Fruit fly (Drosophila melanogaster) whole organism, embryonic: Measurements from ENCODE around the gene Pop5.
A peak's percentile ranks its signal among the peaks of the same experiment; 100 is the strongest.

Source experiments
- Aef1 ChIP-seq: fragments of 200-800 bp; sonication (Bioruptor generic); IDR thresholded peaks from 3 replicates; pipeline ENCODE4 v1.3.6; 2022; ENCODE audit warnings: missing biosample characterization, missing genetic modification characterization
- BEAF-32 ChIP-seq: fragments of 200-800 bp; sonication (Bioruptor generic); optimal IDR thresholded peaks from 3 replicates; lab custom pipeline; 2017; ENCODE audit warnings: missing biosample characterization, missing genetic modification characterization, mild to moderate bottlenecking, moderate library complexity, missing genetic modification reagents
- Bdp1 ChIP-seq: fragments of 200-800 bp; sonication (Bioruptor generic); optimal IDR thresholded peaks from 3 replicates; lab custom pipeline; 2016; ENCODE audit warnings: missing biosample characterization, missing genetic modification characterization
- CG1024 ChIP-seq: fragments of 200-800 bp; sonication (Bioruptor generic); IDR thresholded peaks from 2 replicates; pipeline ENCODE4 v1.3.6; 2022; ENCODE audit warnings: missing biosample characterization, missing genetic modification characterization
- CG10321 ChIP-seq: fragments of 200-800 bp; sonication (Bioruptor generic); IDR thresholded peaks from 2 replicates; pipeline ENCODE4 v1.3.6; 2022; ENCODE audit warnings: missing biosample characterization, missing genetic modification characterization
- CG10565 ChIP-seq: fragments of 200-800 bp; sonication (Bioruptor generic); optimal IDR thresholded peaks from 3 replicates; lab custom pipeline; 2016; ENCODE audit warnings: missing biosample characterization, mild to moderate bottlenecking, missing genetic modification characterization
- CG10654 ChIP-seq: fragments of 200-800 bp; sonication (Bioruptor generic); optimal IDR thresholded peaks from 2 replicates; lab custom pipeline; 2016; ENCODE audit warnings: missing biosample characterization, missing genetic modification characterization
- CG10959 ChIP-seq: fragments of 200-800 bp; sonication (Bioruptor generic); IDR thresholded peaks from 2 replicates; pipeline ENCODE4 v1.3.6; 2022; ENCODE audit warnings: missing biosample characterization, missing genetic modification characterization
- CG11398 ChIP-seq: fragments of 200-800 bp; sonication (Bioruptor generic); optimal IDR thresholded peaks from 2 replicates; lab custom pipeline; 2016; ENCODE audit warnings: missing biosample characterization, missing genetic modification characterization
- CG12236 ChIP-seq: fragments of 200-800 bp; sonication (Bioruptor generic); optimal IDR thresholded peaks from 2 replicates; lab custom pipeline; 2016; ENCODE audit warnings: missing biosample characterization, missing genetic modification characterization
- CG12299 ChIP-seq: fragments of 200-800 bp; sonication (Bioruptor generic); optimal IDR thresholded peaks from 2 replicates; lab custom pipeline; 2018; ENCODE audit warnings: missing biosample characterization, mild to moderate bottlenecking, missing genetic modification characterization
- CG13424 ChIP-seq: fragments of 200-800 bp; sonication (Bioruptor generic); optimal IDR thresholded peaks from 2 replicates; lab custom pipeline; 2019; ENCODE audit warnings: missing biosample characterization, mild to moderate bottlenecking, missing genetic modification characterization, moderate library complexity
- CG14441 ChIP-seq: fragments of 200-800 bp; sonication (Bioruptor generic); IDR thresholded peaks from 2 replicates; pipeline ENCODE4 v1.3.6; 2022; ENCODE audit warnings: missing biosample characterization, missing genetic modification characterization
- CG15073 ChIP-seq: fragments of 200-800 bp; sonication (Bioruptor generic); optimal IDR thresholded peaks from 2 replicates; lab custom pipeline; 2016; ENCODE audit warnings: missing biosample characterization, missing genetic modification characterization
- CG15601 ChIP-seq: fragments of 200-800 bp; sonication (Bioruptor generic); optimal IDR thresholded peaks from 3 replicates; lab custom pipeline; 2019; ENCODE audit warnings: missing biosample characterization, mild to moderate bottlenecking, missing genetic modification characterization, moderate library complexity
- CG16779 ChIP-seq: fragments of 200-800 bp; sonication (Bioruptor generic); IDR thresholded peaks from 2 replicates; pipeline ENCODE4 v1.3.6; 2022; ENCODE audit warnings: missing biosample characterization, missing genetic modification characterization
- CG16863 ChIP-seq: fragments of 200-800 bp; sonication (Bioruptor generic); optimal IDR thresholded peaks from 3 replicates; lab custom pipeline; 2016; ENCODE audit warnings: missing biosample characterization, missing genetic modification characterization
- CG17612 ChIP-seq: fragments of 200-800 bp; sonication (Bioruptor generic); IDR thresholded peaks from 2 replicates; pipeline ENCODE4 v1.3.6; 2022; ENCODE audit warnings: missing biosample characterization, missing genetic modification characterization
- CG2199 ChIP-seq: fragments of 200-800 bp; sonication (Bioruptor generic); IDR thresholded peaks from 3 replicates; pipeline ENCODE4 v1.3.6; 2022; ENCODE audit warnings: missing biosample characterization, missing genetic modification characterization
- CG32767 ChIP-seq: fragments of 200-800 bp; sonication (Bioruptor generic); IDR thresholded peaks from 2 replicates; pipeline ENCODE4 v1.3.6; 2022; ENCODE audit warnings: missing biosample characterization, missing genetic modification characterization
- CG34224 ChIP-seq: fragments of 200-800 bp; sonication (Bioruptor generic); IDR thresholded peaks from 3 replicates; pipeline ENCODE4 v1.3.6; 2022; ENCODE audit warnings: missing biosample characterization, missing genetic modification characterization; ENCODE audit not compliant: partially characterized antibody
- CG4328 ChIP-seq: fragments of 200-800 bp; sonication (Bioruptor generic); optimal IDR thresholded peaks from 3 replicates; lab custom pipeline; 2017; ENCODE audit warnings: missing biosample characterization, missing genetic modification reagents, missing genetic modification characterization
- CG4707 ChIP-seq: fragments of 200-800 bp; sonication (Bioruptor generic); optimal IDR thresholded peaks from 2 replicates; lab custom pipeline; 2018; ENCODE audit warnings: missing biosample characterization, mild to moderate bottlenecking, missing genetic modification characterization, moderate library complexity
- CG7372 ChIP-seq: fragments of 200-800 bp; sonication (Bioruptor generic); IDR thresholded peaks from 2 replicates; pipeline ENCODE4 v1.3.6; 2022; ENCODE audit warnings: missing biosample characterization, missing genetic modification characterization
- CG7786 ChIP-seq: fragments of 200-800 bp; sonication (Bioruptor generic); optimal IDR thresholded peaks from 2 replicates; lab custom pipeline; 2016; ENCODE audit warnings: missing biosample characterization, missing genetic modification characterization
- CG8924 ChIP-seq: fragments of 200-800 bp; optimal IDR thresholded peaks from 3 replicates; lab custom pipeline; 2019; ENCODE audit warnings: missing biosample characterization, mild to moderate bottlenecking, missing genetic modification characterization, moderate library complexity
- CG9215 ChIP-seq: fragments of 200-800 bp; sonication (Bioruptor generic); IDR thresholded peaks from 2 replicates; pipeline ENCODE4 v1.3.6; 2022; ENCODE audit warnings: missing biosample characterization, missing genetic modification characterization
- CTCF ChIP-seq: fragments of 200-800 bp; sonication (Bioruptor generic); optimal IDR thresholded peaks from 2 replicates; lab custom pipeline; 2017; ENCODE audit warnings: missing biosample characterization, mild to moderate bottlenecking, missing genetic modification characterization, moderate library complexity
- CoRest ChIP-seq: fragments of 200-800 bp; sonication (Bioruptor generic); optimal IDR thresholded peaks from 3 replicates; lab custom pipeline; 2018; ENCODE audit warnings: missing biosample characterization, mild to moderate bottlenecking, missing genetic modification characterization, moderate library complexity
- Dek ChIP-seq: fragments of 200-800 bp; sonication (Bioruptor generic); optimal IDR thresholded peaks from 3 replicates; lab custom pipeline; 2019; ENCODE audit warnings: missing biosample characterization, mild to moderate bottlenecking, missing genetic modification characterization, moderate library complexity
- Dfd ChIP-seq, 2 experiments: fragments of >200 bp; optimal IDR thresholded peaks; 2 replicates each; lab custom pipeline; 2017; ENCODE audit warnings: missing biosample characterization in 2 of 2, missing genetic modification characterization in 2 of 2
- Hand ChIP-seq: fragments of 200-800 bp; sonication (Bioruptor generic); optimal IDR thresholded peaks from 2 replicates; lab custom pipeline; 2017; ENCODE audit warnings: mild to moderate bottlenecking, missing biosample characterization, missing genetic modification reagents, missing genetic modification characterization
- Rfx ChIP-seq: fragments of 200-800 bp; sonication (Bioruptor generic); IDR thresholded peaks from 2 replicates; pipeline ENCODE4 v1.3.6; 2022; ENCODE audit warnings: missing biosample characterization, missing genetic modification characterization
- Six4 ChIP-seq: fragments of 200-800 bp; sonication (Bioruptor generic); optimal IDR thresholded peaks from 2 replicates; lab custom pipeline; 2016; ENCODE audit warnings: missing biosample characterization, missing genetic modification characterization
- Sox102F ChIP-seq: fragments of 200-800 bp; sonication (Bioruptor generic); optimal IDR thresholded peaks from 2 replicates; lab custom pipeline; 2018; ENCODE audit warnings: missing biosample characterization, mild to moderate bottlenecking, missing genetic modification characterization, moderate library complexity
- cg ChIP-seq: fragments of 200-800 bp; sonication (Bioruptor generic); optimal IDR thresholded peaks from 3 replicates; lab custom pipeline; 2019; ENCODE audit warnings: missing biosample characterization, mild to moderate bottlenecking, missing genetic modification characterization, moderate library complexity
- corto ChIP-seq: fragments of 200-800 bp; sonication (Bioruptor generic); optimal IDR thresholded peaks from 2 replicates; lab custom pipeline; 2016; ENCODE audit warnings: missing biosample characterization, mild to moderate bottlenecking, missing genetic modification characterization, moderate library complexity
- dmrt11E ChIP-seq: fragments of 200-800 bp; sonication (Bioruptor generic); optimal IDR thresholded peaks from 3 replicates; lab custom pipeline; 2018; ENCODE audit warnings: missing biosample characterization, mild to moderate bottlenecking, missing genetic modification characterization, moderate library complexity
- exex ChIP-seq: fragments of 200-800 bp; sonication (Bioruptor generic); optimal IDR thresholded peaks from 4 replicates; lab custom pipeline; 2018; ENCODE audit warnings: missing biosample characterization, mild to moderate bottlenecking, missing genetic modification characterization, moderate library complexity
- eyg ChIP-seq: fragments of 200-800 bp; sonication (Bioruptor generic); optimal IDR thresholded peaks from 3 replicates; lab custom pipeline; 2016; ENCODE audit warnings: missing biosample characterization, missing genetic modification characterization
- h ChIP-seq: fragments of >200 bp; optimal IDR thresholded peaks from 2 replicates; lab custom pipeline; 2017
- inv ChIP-seq: fragments of 200-800 bp; sonication (Bioruptor generic); IDR thresholded peaks from 2 replicates; pipeline ENCODE4 v1.3.6; 2022; ENCODE audit warnings: missing biosample characterization, missing genetic modification characterization; ENCODE audit not compliant: partially characterized antibody
- mam ChIP-seq: fragments of 200-800 bp; sonication (Bioruptor generic); optimal IDR thresholded peaks from 3 replicates; lab custom pipeline; 2016; ENCODE audit warnings: missing biosample characterization, missing genetic modification characterization
- sim ChIP-seq: fragments of 200-800 bp; sonication (Bioruptor generic); IDR thresholded peaks from 2 replicates; pipeline ENCODE4 v1.3.6; 2022; ENCODE audit warnings: missing biosample characterization, missing genetic modification characterization
- slbo ChIP-seq: fragments of 200-800 bp; sonication (Bioruptor generic); IDR thresholded peaks from 2 replicates; pipeline ENCODE4 v1.3.6; 2022; ENCODE audit warnings: missing biosample characterization, missing genetic modification characterization
- ssp ChIP-seq: fragments of 200-800 bp; sonication (Bioruptor generic); IDR thresholded peaks from 2 replicates; pipeline ENCODE4 v1.3.6; 2022; ENCODE audit warnings: missing biosample characterization, missing genetic modification characterization
- tna ChIP-seq: fragments of 200-800 bp; sonication (Bioruptor generic); IDR thresholded peaks from 2 replicates; pipeline ENCODE4 v1.3.6; 2022; ENCODE audit warnings: missing biosample characterization, missing genetic modification characterization; ENCODE audit not compliant: partially characterized antibody
- vnd ChIP-seq: fragments of 200-800 bp; sonication (Bioruptor generic); IDR thresholded peaks from 3 replicates; pipeline ENCODE4 v1.3.6; 2022; ENCODE audit warnings: missing biosample characterization, missing genetic modification characterization; ENCODE audit not compliant: partially characterized antibody
- wdn ChIP-seq: fragments of 200-800 bp; sonication (Bioruptor generic); IDR thresholded peaks from 2 replicates; pipeline ENCODE4 v1.3.6; 2022; ENCODE audit warnings: missing biosample characterization, missing genetic modification characterization
- zen2 ChIP-seq: fragments of 200-800 bp; sonication (Bioruptor generic); IDR thresholded peaks from 3 replicates; pipeline ENCODE4 v1.3.6; 2022; ENCODE audit warnings: missing biosample characterization, missing genetic modification characterization; ENCODE audit not compliant: partially characterized antibody

Pop5 gene

dm6 chr3L:17012017-17012719, 32.7 kb downstream of the Pop5 start, which contains the start of gene CG3764 (continued):
- TF ChIP-seq inv (GFP tag; lab: Robert Waterston, UW) = no peak
- peak; percentile 68; the same call in 1 of the 2 replicates for TF ChIP-seq CG1024
- peak; percentile 64 for TF ChIP-seq CTCF (GFP tag; lab: Kevin White, UChicago)
- peak; percentile 83 for TF ChIP-seq CoRest
- peak; percentile 46 for TF ChIP-seq BEAF-32
- no peak for TF ChIP-seq zen2
- peak; percentile 78 for TF ChIP-seq CG8924 (tag; lab: Kevin White, UChicago)
- TF ChIP-seq wdn = peak; percentile 34; the same call in 1 of the 2 replicates
- no peak for TF ChIP-seq CG16779 (GFP tag; lab: Robert Waterston, UW)
- TF ChIP-seq Dek (tag; lab: Kevin White, UChicago) = peak; percentile 76
- peak; percentile 62 for TF ChIP-seq exex (tag; lab: Kevin White, UChicago)
- TF ChIP-seq CG12299 (tag; lab: Kevin White, UChicago) = peak; percentile 87
- TF ChIP-seq CG9215 = no peak
- no peak for TF ChIP-seq corto (GFP tag; lab: Kevin White, UChicago)
- TF ChIP-seq sim (GFP tag; lab: Robert Waterston, UW) = no peak
- peak; percentile 31; the same call in 1 of the 2 replicates for TF ChIP-seq CG7372
- TF ChIP-seq CG16863 (GFP tag; lab: Kevin White, UChicago) = peak; percentile 73
- peak; percentile 80 for TF ChIP-seq Aef1 (GFP tag; lab: Robert Waterston, UW)
- TF ChIP-seq CG12236 (GFP tag; lab: Kevin White, UChicago) = peak; percentile 68
- TF ChIP-seq CG4707 (GFP tag; lab: Kevin White, UChicago) = peak; percentile 86
- TF ChIP-seq Hand (GFP tag; lab: Kevin White, UChicago) = peak; percentile 67
- no peak for TF ChIP-seq vnd
- TF ChIP-seq CG10654 (GFP tag; lab: Kevin White, UChicago) = peak; percentile 67
- no peak for TF ChIP-seq h
- TF ChIP-seq CG10321 = peak; percentile 50
- TF ChIP-seq Bdp1 = peak; percentile 65
- TF ChIP-seq CG14441 (GFP tag; lab: Robert Waterston, UW) = peak; percentile 66
- peak; percentile 44 for TF ChIP-seq dmrt11E (tag; lab: Kevin White, UChicago)
- peak; percentile 90 for TF ChIP-seq CG4328 (GFP tag; lab: Kevin White, UChicago)
- peak; percentile 80 for TF ChIP-seq eyg (GFP tag; lab: Kevin White, UChicago)
- TF ChIP-seq CG15601 (tag; lab: Kevin White, UChicago) = peak; percentile 89
- peak; percentile 60 for TF ChIP-seq slbo (GFP tag; lab: Robert Waterston, UW)
- peak; percentile 52 for TF ChIP-seq Six4
- TF ChIP-seq CG32767 = peak; percentile 88
- no peak for TF ChIP-seq CG2199 (GFP tag; lab: Robert Waterston, UW)
- peak; percentile 78 for TF ChIP-seq CG11398 (GFP tag; lab: Kevin White, UChicago)
- TF ChIP-seq CG17612 (GFP tag; lab: Robert Waterston, UW) = 0 out of 2 replicates have a peak, but pooled peaks have one; percentile 17
- peak; percentile 94 for TF ChIP-seq cg (GFP tag; lab: Kevin White, UChicago)
- peak; percentile 44 for TF ChIP-seq CG7786 (GFP tag; lab: Kevin White, UChicago)
- TF ChIP-seq CG13424 (tag; lab: Kevin White, UChicago) = peak; percentile 76
- TF ChIP-seq CG15073 (GFP tag; lab: Kevin White, UChicago) = no peak
- TF ChIP-seq mam = peak; percentile 53
- no peak for TF ChIP-seq CG34224 (GFP tag; lab: Robert Waterston, UW)
- TF ChIP-seq Sox102F (GFP tag; lab: Kevin White, UChicago) = peak; percentile 46
- no peak for TF ChIP-seq ssp (GFP tag; lab: Robert Waterston, UW)
- no peak for TF ChIP-seq CG10565 (GFP tag; lab: Kevin White, UChicago)
- TF ChIP-seq CG10959 (GFP tag; lab: Robert Waterston, UW) = peak; percentile 25; the same call in 1 of the 2 replicates
- no peak for TF ChIP-seq Dfd (GFP tag; optimal IDR thresholded peaks at IDR 0.05; lab: Kevin White, UChicago)
- TF ChIP-seq Rfx = peak; percentile 72
- TF ChIP-seq tna (GFP tag; lab: Robert Waterston, UW) = no peak; the same call in 1 of the 2 replicates
